Worm (Caenorhabditis elegans) whole organism, late embryonic: ENCODE measurements around the gene F54F2.9.
A peak's percentile ranks its signal among the peaks of the same experiment; 100 is the strongest.

Experiments used
- C08G9.2 ChIP-seq: sonication (generic microtip); optimal IDR thresholded peaks from 2 replicates; lab custom pipeline; 2016; ENCODE audit warnings: mild to moderate bottlenecking, missing genetic modification characterization, moderate library complexity, missing compliant biosample characterization
- C38D4.7 ChIP-seq: fragments of 200-800 bp; sonication (Bioruptor generic); optimal IDR thresholded peaks from 2 replicates; lab custom pipeline; 2018; ENCODE audit warnings: mild to moderate bottlenecking, missing genetic modification characterization, moderate library complexity, missing compliant biosample characterization
- K09A11.1 ChIP-seq: sonication (generic microtip); optimal IDR thresholded peaks from 2 replicates; lab custom pipeline; 2017; ENCODE audit warnings: antibody characterized with exemption, mild to moderate bottlenecking, missing genetic modification characterization, missing compliant biosample characterization; ENCODE audit not compliant: insufficient read depth
- T23F11.4 ChIP-seq: fragments of 200-800 bp; sonication (Bioruptor generic); optimal IDR thresholded peaks from 2 replicates; lab custom pipeline; 2018; ENCODE audit warnings: mild to moderate bottlenecking, missing genetic modification characterization, missing compliant biosample characterization
- Y22D7AL.16 ChIP-seq: sonication (generic microtip); optimal IDR thresholded peaks from 2 replicates; lab custom pipeline; 2016; ENCODE audit warnings: missing genetic modification characterization, missing compliant biosample characterization
- ahr-1 ChIP-seq: sonication (generic microtip); optimal IDR thresholded peaks from 2 replicates; lab custom pipeline; 2016; ENCODE audit warnings: missing genetic modification characterization, missing compliant biosample characterization
- ceh-14 ChIP-seq: sonication (generic microtip); optimal IDR thresholded peaks from 2 replicates; lab custom pipeline; 2016; ENCODE audit warnings: missing genotype, missing genetic modification characterization, missing compliant biosample characterization
- ceh-18 ChIP-seq: sonication (generic microtip); optimal IDR thresholded peaks from 2 replicates; lab custom pipeline; 2016; ENCODE audit warnings: missing genetic modification characterization, missing compliant biosample characterization
- ceh-2 ChIP-seq: sonication (generic microtip); optimal IDR thresholded peaks from 2 replicates; lab custom pipeline; 2016; ENCODE audit warnings: missing genotype, missing genetic modification characterization, missing compliant biosample characterization
- ceh-22 ChIP-seq: sonication (generic microtip); optimal IDR thresholded peaks from 2 replicates; lab custom pipeline; 2017; ENCODE audit warnings: missing biosample characterization, missing genetic modification characterization
- ceh-24 ChIP-seq: sonication (generic microtip); optimal IDR thresholded peaks from 2 replicates; lab custom pipeline; 2016; ENCODE audit warnings: mild to moderate bottlenecking, missing genetic modification characterization, missing compliant biosample characterization
- ceh-30 ChIP-seq: fragments of 150-350 bp; optimal IDR thresholded peaks from 2 replicates; lab custom pipeline; 2014; ENCODE audit warnings: missing biosample characterization, missing genetic modification characterization
- ceh-34 ChIP-seq: sonication (generic microtip); optimal IDR thresholded peaks from 2 replicates; lab custom pipeline; 2016; ENCODE audit warnings: mild to moderate bottlenecking, missing genetic modification characterization, missing compliant biosample characterization
- ceh-45 ChIP-seq: fragments of 200-800 bp; sonication (Bioruptor generic); IDR thresholded peaks from 2 replicates; pipeline ENCODE4 v1.3.6; 2022; ENCODE audit warnings: missing genetic modification reagents, missing genetic modification characterization, missing compliant biosample characterization
- ceh-48 ChIP-seq: sonication (generic microtip); optimal IDR thresholded peaks from 2 replicates; lab custom pipeline; 2016; ENCODE audit warnings: missing genetic modification characterization, inconsistent platforms, missing compliant biosample characterization
- ceh-9 ChIP-seq: sonication (generic microtip); optimal IDR thresholded peaks from 2 replicates; lab custom pipeline; 2016; ENCODE audit warnings: mild to moderate bottlenecking, missing genetic modification characterization, inconsistent platforms, missing compliant biosample characterization
- che-1 ChIP-seq: sonication (generic microtip); optimal IDR thresholded peaks from 2 replicates; lab custom pipeline; 2016; ENCODE audit warnings: mild to moderate bottlenecking, missing genetic modification characterization, missing compliant biosample characterization
- dve-1 ChIP-seq: sonication (generic microtip); optimal IDR thresholded peaks from 2 replicates; lab custom pipeline; 2017; ENCODE audit warnings: antibody characterized with exemption, mild to moderate bottlenecking, missing genetic modification characterization, missing compliant biosample characterization
- elt-4 ChIP-seq: sonication (generic microtip); optimal IDR thresholded peaks from 2 replicates; lab custom pipeline; 2016; ENCODE audit warnings: missing genetic modification characterization, missing compliant biosample characterization
- eyg-1 ChIP-seq: sonication (generic microtip); optimal IDR thresholded peaks from 2 replicates; lab custom pipeline; 2016; ENCODE audit warnings: missing genotype, missing genetic modification characterization, missing compliant biosample characterization
- fax-1 ChIP-seq: sonication (generic microtip); optimal IDR thresholded peaks from 2 replicates; lab custom pipeline; 2016; ENCODE audit warnings: missing genotype, missing genetic modification characterization, missing compliant biosample characterization
- fkh-10 ChIP-seq: fragments of 150-350 bp; optimal IDR thresholded peaks from 2 replicates; lab custom pipeline; 2014; ENCODE audit warnings: missing biosample characterization, missing genetic modification reagents, missing genetic modification characterization
- gmeb-2 ChIP-seq: sonication (generic microtip); optimal IDR thresholded peaks from 2 replicates; lab custom pipeline; 2016; ENCODE audit warnings: missing genetic modification characterization, inconsistent platforms, missing compliant biosample characterization
- hlh-13 ChIP-seq: fragments of 200-800 bp; sonication (Bioruptor generic); optimal IDR thresholded peaks from 2 replicates; lab custom pipeline; 2018; ENCODE audit warnings: mild to moderate bottlenecking, missing genetic modification characterization, missing compliant biosample characterization
- hlh-15 ChIP-seq: sonication (generic microtip); optimal IDR thresholded peaks from 2 replicates; lab custom pipeline; 2016; ENCODE audit warnings: missing genetic modification characterization, missing compliant biosample characterization
- hlh-30 ChIP-seq: sonication (generic microtip); optimal IDR thresholded peaks from 2 replicates; lab custom pipeline; 2017; ENCODE audit warnings: antibody characterized with exemption, missing genetic modification characterization, missing compliant biosample characterization; ENCODE audit not compliant: insufficient read depth
- hlh-6 ChIP-seq: sonication (generic microtip); optimal IDR thresholded peaks from 2 replicates; lab custom pipeline; 2016; ENCODE audit warnings: missing genotype, missing genetic modification characterization, missing compliant biosample characterization
- lim-6 ChIP-seq: sonication (generic microtip); optimal IDR thresholded peaks from 2 replicates; lab custom pipeline; 2016; ENCODE audit warnings: missing genetic modification characterization, missing compliant biosample characterization
- lin-11 ChIP-seq: fragments of 200-800 bp; sonication (Bioruptor generic); optimal IDR thresholded peaks from 2 replicates; lab custom pipeline; 2018; ENCODE audit warnings: mild to moderate bottlenecking, missing genetic modification characterization, missing compliant biosample characterization
- madf-2 ChIP-seq: sonication (generic microtip); optimal IDR thresholded peaks from 2 replicates; lab custom pipeline; 2017; ENCODE audit warnings: missing genetic modification characterization, missing compliant biosample characterization
- mec-3 ChIP-seq: sonication (generic microtip); optimal IDR thresholded peaks from 2 replicates; lab custom pipeline; 2016; ENCODE audit warnings: borderline replicate concordance, missing genetic modification characterization, missing compliant biosample characterization
- nfya-1 ChIP-seq: sonication (generic microtip); optimal IDR thresholded peaks from 2 replicates; lab custom pipeline; 2017; ENCODE audit warnings: missing genetic modification characterization, mild to moderate bottlenecking, missing compliant biosample characterization, antibody characterized with exemption, moderate library complexity
- nhr-11 ChIP-seq: fragments of 150-350 bp; optimal IDR thresholded peaks from 2 replicates; lab custom pipeline; 2014; ENCODE audit warnings: missing biosample characterization, missing genetic modification characterization
- nhr-232 ChIP-seq: sonication (generic microtip); optimal IDR thresholded peaks from 2 replicates; lab custom pipeline; 2016; ENCODE audit warnings: missing genetic modification characterization, missing compliant biosample characterization
- odd-2 ChIP-seq: sonication (generic microtip); optimal IDR thresholded peaks from 2 replicates; lab custom pipeline; 2017; ENCODE audit warnings: antibody characterized with exemption, mild to moderate bottlenecking, missing genetic modification characterization, missing compliant biosample characterization
- pag-3 ChIP-seq: sonication (generic microtip); optimal IDR thresholded peaks from 2 replicates; lab custom pipeline; 2016; ENCODE audit warnings: missing compliant biosample characterization, missing genetic modification characterization, borderline replicate concordance
- pat-9 ChIP-seq: fragments of 200-800 bp; sonication (Bioruptor generic); optimal IDR thresholded peaks from 2 replicates; lab custom pipeline; 2018; ENCODE audit warnings: mild to moderate bottlenecking, missing genetic modification characterization, moderate library complexity, missing compliant biosample characterization
- pha-2 ChIP-seq: sonication (generic microtip); optimal IDR thresholded peaks from 2 replicates; lab custom pipeline; 2017; ENCODE audit warnings: mild to moderate bottlenecking, missing genetic modification characterization, missing compliant biosample characterization
- pha-4 ChIP-seq: fragments of 150-350 bp; optimal IDR thresholded peaks from 2 replicates; lab custom pipeline; 2018; ENCODE audit warnings: missing biosample characterization, missing genetic modification reagents, missing genetic modification characterization
- pqm-1 ChIP-seq: sonication (generic microtip); optimal IDR thresholded peaks from 2 replicates; lab custom pipeline; 2016; ENCODE audit warnings: missing genetic modification characterization, missing compliant biosample characterization
- pros-1 ChIP-seq: fragments of 150-350 bp; optimal IDR thresholded peaks from 2 replicates; lab custom pipeline; 2014; ENCODE audit warnings: missing biosample characterization, missing genetic modification reagents, missing genetic modification characterization
- ref-2 ChIP-seq: sonication (generic microtip); optimal IDR thresholded peaks from 2 replicates; lab custom pipeline; 2016; ENCODE audit warnings: missing genetic modification characterization, missing compliant biosample characterization
- rnt-1 ChIP-seq: sonication (generic microtip); optimal IDR thresholded peaks from 2 replicates; lab custom pipeline; 2016; ENCODE audit warnings: missing genetic modification characterization, missing compliant biosample characterization
- sox-2 ChIP-seq: fragments of 200-800 bp; sonication (Bioruptor generic); IDR thresholded peaks from 2 replicates; pipeline ENCODE4 v1.3.6; 2022; ENCODE audit warnings: missing genetic modification reagents, missing genetic modification characterization, missing compliant biosample characterization
- syd-9 ChIP-seq: sonication (generic microtip); optimal IDR thresholded peaks from 2 replicates; lab custom pipeline; 2016; ENCODE audit warnings: mild to moderate bottlenecking, missing genetic modification characterization, moderate library complexity, missing compliant biosample characterization
- tbx-2 ChIP-seq: sonication (generic microtip); optimal IDR thresholded peaks from 2 replicates; lab custom pipeline; 2016; ENCODE audit warnings: missing genetic modification characterization, missing compliant biosample characterization
- tbx-7 ChIP-seq: sonication (generic microtip); optimal IDR thresholded peaks from 2 replicates; lab custom pipeline; 2016; ENCODE audit warnings: missing genotype, missing genetic modification characterization, missing compliant biosample characterization
- unc-42 ChIP-seq: sonication (generic microtip); optimal IDR thresholded peaks from 2 replicates; lab custom pipeline; 2016; ENCODE audit warnings: missing genotype, missing genetic modification characterization, missing compliant biosample characterization
- unc-55 ChIP-seq: sonication (generic microtip); optimal IDR thresholded peaks from 2 replicates; lab custom pipeline; 2017; ENCODE audit warnings: missing biosample characterization, missing genetic modification reagents, missing genetic modification characterization
- ztf-16 ChIP-seq: sonication (generic microtip); optimal IDR thresholded peaks from 2 replicates; lab custom pipeline; 2017; ENCODE audit warnings: missing genetic modification characterization, missing compliant biosample characterization

F54F2.9 gene

ce11 chrIII:8795595-8796141 is 31.4 kb downstream of the F54F2.9 start (continued):
- TF ChIP-seq ref-2 (peak; percentile 87), ceh-14 (tag; lab: Kevin White, UChicago) (peak; percentile 75), mec-3 (tag; lab: Kevin White, UChicago) (no peak), C08G9.2 (tag; lab: Kevin White, UChicago) (peak; percentile 60), pha-2 (tag; lab: Kevin White, UChicago) (no peak), ceh-24 (tag; lab: Kevin White, UChicago) (no peak), pqm-1 (no peak), ceh-30 (peak; percentile 60), fkh-10 (GFP tag; lab: Kevin White, UChicago) (no peak), pros-1 (tag; lab: Kevin White, UChicago) (peak; percentile 93), ztf-16 (tag; lab: Kevin White, UChicago) (no peak), rnt-1 (tag; lab: Kevin White, UChicago) (peak; percentile 89), lim-6 (tag; lab: Kevin White, UChicago) (peak; percentile 3), odd-2 (tag; lab: Kevin White, UChicago) (no peak), tbx-2 (tag; lab: Kevin White, UChicago) (peak; percentile 95), hlh-6 (tag; lab: Kevin White, UChicago) (peak; percentile 28), pag-3 (tag; lab: Kevin White, UChicago) (no peak), elt-4 (tag; lab: Kevin White, UChicago) (no peak), hlh-30 (peak; percentile 80), ceh-18 (tag; lab: Kevin White, UChicago) (peak; percentile 90), T23F11.4 (no peak), lin-11 (no peak), ahr-1 (no peak), madf-2 (peak; percentile 9), ceh-48 (peak; percentile 67), K09A11.1 (peak; percentile 33), ceh-9 (tag; lab: Kevin White, UChicago) (no peak), nhr-11 (tag; lab: Kevin White, UChicago) (no peak), gmeb-2 (tag; lab: Kevin White, UChicago) (no peak), nfya-1 (tag; lab: Kevin White, UChicago) (peak; percentile 96), dve-1 (tag; lab: Kevin White, UChicago) (peak; percentile 90), Y22D7AL.16 (tag; lab: Kevin White, UChicago) (no peak), sox-2 (peak; percentile 75)

DNA sequence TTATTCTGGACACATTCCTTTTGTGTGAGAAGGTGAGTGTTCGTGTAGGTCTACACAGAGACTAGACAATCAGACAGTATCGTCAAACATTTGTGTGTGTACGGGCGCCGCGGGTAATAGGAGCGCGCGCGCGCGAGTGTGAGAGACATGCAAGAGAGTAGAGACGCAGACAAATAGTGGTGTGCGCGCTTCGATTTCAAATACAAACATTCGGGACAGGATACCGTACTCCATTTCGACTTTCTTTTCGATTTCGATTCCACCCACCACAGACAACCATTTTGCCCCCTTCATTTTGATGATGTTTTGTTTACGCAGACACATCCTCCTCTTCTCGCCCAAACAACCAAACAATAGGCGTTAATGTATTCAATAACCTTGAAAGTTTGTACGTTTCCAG is 32.2 kb downstream of the F54F2.9 start:
- TF ChIP-seq rnt-1 (tag; lab: Kevin White, UChicago) (no peak), ceh-34 (tag; lab: Kevin White, UChicago) (peak; percentile 82), tbx-2 (tag; lab: Kevin White, UChicago) (peak; percentile 51), lim-6 (tag; lab: Kevin White, UChicago) (no peak), syd-9 (tag; lab: Kevin White, UChicago) (no peak), unc-55 (GFP tag; lab: Kevin White, UChicago) (peak; percentile 41), ztf-16 (tag; lab: Kevin White, UChicago) (peak; percentile 25), unc-42 (tag; lab: Kevin White, UChicago) (no peak), ceh-22 (tag; lab: Kevin White, UChicago) (no peak), hlh-6 (tag; lab: Kevin White, UChicago) (no peak), nhr-232 (tag; lab: Kevin White, UChicago) (no peak), hlh-13 (GFP tag; lab: Kevin White, UChicago) (no peak), pros-1 (tag; lab: Kevin White, UChicago) (peak; percentile 87), pha-4 (no peak), tbx-7 (tag; lab: Kevin White, UChicago) (no peak), ceh-2 (tag; lab: Kevin White, UChicago) (no peak), che-1 (tag; lab: Kevin White, UChicago) (no peak), elt-4 (tag; lab: Kevin White, UChicago) (no peak), pat-9 (tag; lab: Kevin White, UChicago) (no peak), fax-1 (no peak), nhr-11 (tag; lab: Kevin White, UChicago) (no peak), K09A11.1 (no peak), ceh-18 (tag; lab: Kevin White, UChicago) (peak; percentile 28), ceh-45 (GFP tag; lab: Robert Waterston, UW) (no peak), C38D4.7 (GFP tag; lab: Kevin White, UChicago) (no peak), ceh-14 (tag; lab: Kevin White, UChicago) (no peak), ceh-24 (tag; lab: Kevin White, UChicago) (no peak), hlh-15 (no peak), C08G9.2 (tag; lab: Kevin White, UChicago) (no peak), pha-2 (tag; lab: Kevin White, UChicago) (peak; percentile 26), T23F11.4 (no peak), gmeb-2 (tag; lab: Kevin White, UChicago) (no peak), eyg-1 (tag; lab: Kevin White, UChicago) (no peak)
